Fruit fly (Drosophila melanogaster) whole organism, embryonic: ENCODE results near the gene CG33923.

Experiments used
- ATbp ChIP-seq: fragments of 200-800 bp; sonication (Bioruptor generic); optimal IDR thresholded peaks from 2 replicates; lab custom pipeline; 2017; ENCODE audit warnings: missing biosample characterization, mild to moderate bottlenecking, missing genetic modification characterization, missing genetic modification reagents
- Blimp-1 ChIP-seq: fragments of 200-800 bp; sonication (Bioruptor generic); optimal IDR thresholded peaks from 3 replicates; lab custom pipeline; 2018; ENCODE audit warnings: missing biosample characterization, missing genetic modification characterization, mild to moderate bottlenecking, moderate library complexity, missing genetic modification reagents
- CG11696 ChIP-seq: fragments of 200-800 bp; sonication (Bioruptor generic); IDR thresholded peaks from 2 replicates; pipeline ENCODE4 v1.3.6; 2022; ENCODE audit warnings: missing biosample characterization, missing genetic modification characterization
- CG15514 ChIP-seq: fragments of 200-800 bp; sonication (Bioruptor generic); optimal IDR thresholded peaks from 3 replicates; lab custom pipeline; 2017; ENCODE audit warnings: missing biosample characterization, missing genetic modification characterization, mild to moderate bottlenecking, moderate library complexity, missing genetic modification reagents
- CG2712 ChIP-seq: fragments of 200-800 bp; optimal IDR thresholded peaks from 3 replicates; lab custom pipeline; 2019; ENCODE audit warnings: missing biosample characterization, mild to moderate bottlenecking, missing genetic modification characterization, moderate library complexity
- CG3726 ChIP-seq: fragments of 200-800 bp; sonication (Bioruptor generic); IDR thresholded peaks from 3 replicates; pipeline ENCODE4, ENCODE4 v1.3.6; 2022; ENCODE audit warnings: missing biosample characterization, missing genetic modification characterization
- CG4820 ChIP-seq: fragments of 200-800 bp; sonication (Bioruptor generic); optimal IDR thresholded peaks from 3 replicates; lab custom pipeline; 2016; ENCODE audit warnings: missing biosample characterization, missing genetic modification characterization
- CG6854 ChIP-seq: fragments of 200-800 bp; sonication (Bioruptor generic); optimal IDR thresholded peaks from 3 replicates; lab custom pipeline; 2017; ENCODE audit warnings: missing biosample characterization, mild to moderate bottlenecking, missing genetic modification characterization
- Elba2 ChIP-seq: fragments of 200-800 bp; sonication (Bioruptor generic); optimal IDR thresholded peaks from 3 replicates; lab custom pipeline; 2016; ENCODE audit warnings: missing biosample characterization, missing genetic modification characterization
- Fer2 ChIP-seq: fragments of 200-800 bp; sonication (Bioruptor generic); optimal IDR thresholded peaks from 2 replicates; lab custom pipeline; 2018; ENCODE audit warnings: missing biosample characterization, mild to moderate bottlenecking, missing genetic modification characterization, moderate library complexity
- Side ChIP-seq: fragments of 200-800 bp; sonication (Bioruptor generic); optimal IDR thresholded peaks from 2 replicates; lab custom pipeline; 2016; ENCODE audit warnings: missing biosample characterization, missing genetic modification characterization
- bsh ChIP-seq, 2 experiments: fragments of 200-800 bp; sonication (Bioruptor generic); optimal IDR thresholded peaks; 2 replicates each; lab custom pipeline; 2017 to 2018; ENCODE audit warnings: mild to moderate bottlenecking in 2 of 2, missing biosample characterization in 2 of 2, missing genetic modification characterization in 2 of 2, moderate library complexity in 1 of 2
- ci ChIP-seq: fragments of 200-800 bp; sonication (Bioruptor generic); IDR thresholded peaks from 3 replicates; pipeline ENCODE4 v1.3.6; 2022; ENCODE audit warnings: missing biosample characterization, missing genetic modification characterization
- dmrt99B ChIP-seq: fragments of 200-800 bp; sonication (Bioruptor generic); optimal IDR thresholded peaks from 2 replicates; lab custom pipeline; 2018; ENCODE audit warnings: missing biosample characterization, mild to moderate bottlenecking, missing genetic modification characterization, moderate library complexity
- insv ChIP-seq, 2 experiments: fragments of 200-800 bp; sonication (Bioruptor generic); optimal IDR thresholded peaks; 3 replicates each; lab custom pipeline; 2016 to 2018; ENCODE audit warnings: missing biosample characterization in 2 of 2, missing genetic modification characterization in 2 of 2
- kay ChIP-seq: fragments of 200-800 bp; sonication (Bioruptor generic); optimal IDR thresholded peaks from 2 replicates; lab custom pipeline; 2016; ENCODE audit warnings: missing biosample characterization, missing genetic modification characterization
- lmd ChIP-seq: fragments of 200-800 bp; sonication (Bioruptor generic); IDR thresholded peaks from 2 replicates; pipeline ENCODE4 v1.3.6; 2022; ENCODE audit warnings: missing biosample characterization, missing genetic modification characterization
- prd ChIP-seq, 3 experiments: fragments of >200 bp in 2 of 3; fragments of 200-800 bp in 1 of 3; sonication (Bioruptor generic) in 1 of 3; optimal IDR thresholded peaks in 2 of 3; IDR thresholded peaks in 1 of 3; 2 replicates in 2 of 3; 3 replicates in 1 of 3; pipeline versions ENCODE4 v1.3.6 to Lab custom; 2017 to 2022; ENCODE audit warnings: missing biosample characterization in 1 of 3, missing genetic modification characterization in 1 of 3
- pzg ChIP-seq: fragments of 200-800 bp; sonication (Bioruptor generic); optimal IDR thresholded peaks from 3 replicates; lab custom pipeline; 2018; ENCODE audit warnings: missing biosample characterization, mild to moderate bottlenecking, missing genetic modification characterization, moderate library complexity
- row ChIP-seq: fragments of 200-800 bp; sonication (Bioruptor generic); IDR thresholded peaks from 3 replicates; pipeline ENCODE4 v1.3.6; 2022; ENCODE audit warnings: missing biosample characterization, missing genetic modification characterization
- sens ChIP-seq: fragments of 200-800 bp; sonication (Bioruptor generic); peaks from one replicate; lab custom pipeline; 2016; ENCODE audit warnings: missing biosample characterization, missing genetic modification characterization
- sisA ChIP-seq: fragments of 200-800 bp; sonication (Bioruptor generic); IDR thresholded peaks from 2 replicates; pipeline ENCODE4 v1.3.6; 2022; ENCODE audit warnings: missing biosample characterization, missing genetic modification characterization
- zf30C ChIP-seq: fragments of 200-800 bp; sonication (Bioruptor generic); optimal IDR thresholded peaks from 3 replicates; lab custom pipeline; 2018; ENCODE audit warnings: missing biosample characterization, mild to moderate bottlenecking, missing genetic modification characterization

Gene CG33923

dm6 chr2L:1312321-1312720, 29.6 kb downstream of the CG33923 start (continued):
- TF ChIP-seq ATbp (GFP tag; lab: Kevin White, UChicago) (peak; percentile 40), CG11696 (GFP tag; lab: Robert Waterston, UW) (no peak), pzg (no peak), Elba2 (GFP tag; lab: Kevin White, UChicago) (no peak), Side (GFP tag; lab: Kevin White, UChicago) (no peak), Fer2 (tag; lab: Kevin White, UChicago) (no peak), sisA (GFP tag; lab: Robert Waterston, UW) (peak; percentile 39; the same call in 1 of the 2 replicates), lmd (peak; percentile 33; the same call in 1 of the 2 replicates), dmrt99B (tag; lab: Kevin White, UChicago) (peak; percentile 36), insv (GFP tag; optimal IDR thresholded peaks at IDR 0.05; lab: Kevin White, UChicago) (no peak), CG2712 (tag; lab: Kevin White, UChicago) (no peak), ci (GFP tag; lab: Robert Waterston, UW) (peak; percentile 30; the same call in 2 of the 3 replicates), CG3726 (GFP tag; lab: Robert Waterston, UW) (no peak), sens (peak; percentile 72), zf30C (no peak), CG4820 (GFP tag; lab: Kevin White, UChicago) (no peak), CG15514 (GFP tag; lab: Kevin White, UChicago) (no peak), row (GFP tag; lab: Robert Waterston, UW) (0 out of 3 replicates have a peak, but pooled peaks have one; percentile 33), CG6854 (GFP tag; lab: Kevin White, UChicago) (no peak), bsh (GFP tag; optimal IDR thresholded peaks at IDR 0.05; lab: Kevin White, UChicago) (peak in 1 of 2 experiments; percentile 25), prd (optimal IDR thresholded peaks at IDR 0.05; lab: Kevin White, UChicago) (no peak), prd (GFP tag; IDR thresholded peaks at IDR 0.05; lab: Robert Waterston, UW) (peak; percentile 30; the same call in 1 of the 3 replicates), Blimp-1 (peak; percentile 18), kay (no peak)
